Fruit fly (Drosophila melanogaster) whole organism, embryonic: ENCODE results near the gene CG7945.
A peak's percentile ranks its signal among the peaks of the same experiment; 100 is the strongest.

ENCODE experiments used
- Adf1 ChIP-seq: fragments of 200-800 bp; sonication (Bioruptor generic); IDR thresholded peaks from 2 replicates; pipeline ENCODE4 v1.3.6; 2022; ENCODE audit warnings: missing biosample characterization, missing genetic modification characterization
- Bdp1 ChIP-seq: fragments of 200-800 bp; sonication (Bioruptor generic); optimal IDR thresholded peaks from 3 replicates; lab custom pipeline; 2016; ENCODE audit warnings: missing biosample characterization, missing genetic modification characterization
- CG1024 ChIP-seq: fragments of 200-800 bp; sonication (Bioruptor generic); IDR thresholded peaks from 2 replicates; pipeline ENCODE4 v1.3.6; 2022; ENCODE audit warnings: missing biosample characterization, missing genetic modification characterization
- CG10654 ChIP-seq: fragments of 200-800 bp; sonication (Bioruptor generic); optimal IDR thresholded peaks from 2 replicates; lab custom pipeline; 2016; ENCODE audit warnings: missing biosample characterization, missing genetic modification characterization
- CG12219 ChIP-seq: fragments of 200-800 bp; sonication (Bioruptor generic); optimal IDR thresholded peaks from 3 replicates; lab custom pipeline; 2018; ENCODE audit warnings: missing biosample characterization, mild to moderate bottlenecking, missing genetic modification characterization
- CG12744 ChIP-seq: fragments of 200-800 bp; sonication (Bioruptor generic); optimal IDR thresholded peaks from 2 replicates; lab custom pipeline; 2016; ENCODE audit warnings: missing biosample characterization, missing genetic modification characterization
- CG13123 ChIP-seq: fragments of 200-800 bp; sonication (Bioruptor generic); optimal IDR thresholded peaks from 2 replicates; lab custom pipeline; 2016; ENCODE audit warnings: missing biosample characterization, missing genetic modification characterization
- CG14860 ChIP-seq: fragments of 200-800 bp; sonication (Bioruptor generic); IDR thresholded peaks from 3 replicates; pipeline ENCODE4 v1.3.6; 2022; ENCODE audit warnings: missing biosample characterization, missing genetic modification characterization; ENCODE audit not compliant: partially characterized antibody
- CG18619 ChIP-seq: fragments of 200-800 bp; sonication (Bioruptor generic); optimal IDR thresholded peaks from 3 replicates; lab custom pipeline; 2017; ENCODE audit warnings: missing biosample characterization, mild to moderate bottlenecking, missing genetic modification characterization
- CG2889 ChIP-seq: fragments of 200-800 bp; sonication (Bioruptor generic); IDR thresholded peaks from 3 replicates; pipeline ENCODE4 v1.3.6; 2022; ENCODE audit warnings: missing biosample characterization, missing genetic modification characterization
- CG3065 ChIP-seq: fragments of 200-800 bp; sonication (Bioruptor generic); optimal IDR thresholded peaks from 2 replicates; lab custom pipeline; 2016; ENCODE audit warnings: missing biosample characterization, missing genetic modification characterization
- CG3163 ChIP-seq: fragments of 200-800 bp; sonication (Bioruptor generic); optimal IDR thresholded peaks from 3 replicates; lab custom pipeline; 2016; ENCODE audit warnings: missing biosample characterization, missing genetic modification characterization
- CG3281 ChIP-seq: fragments of 200-800 bp; sonication (Bioruptor generic); optimal IDR thresholded peaks from 3 replicates; lab custom pipeline; 2017; ENCODE audit warnings: missing biosample characterization, mild to moderate bottlenecking, missing genetic modification characterization
- CG3847 ChIP-seq: fragments of 200-800 bp; sonication (Bioruptor generic); IDR thresholded peaks from 2 replicates; pipeline ENCODE4 v1.3.6; 2022; ENCODE audit warnings: missing biosample characterization, missing genetic modification characterization
- CG4854 ChIP-seq: fragments of 200-800 bp; sonication (Bioruptor generic); optimal IDR thresholded peaks from 2 replicates; lab custom pipeline; 2016; ENCODE audit warnings: missing biosample characterization, missing genetic modification characterization, inconsistent platforms
- CG6254 ChIP-seq: fragments of 200-800 bp; sonication (Bioruptor generic); optimal IDR thresholded peaks from 3 replicates; lab custom pipeline; 2017; ENCODE audit warnings: mild to moderate bottlenecking, missing biosample characterization, missing genetic modification reagents, missing genetic modification characterization
- CG6689 ChIP-seq: fragments of 200-800 bp; sonication (Bioruptor generic); IDR thresholded peaks from 2 replicates; pipeline ENCODE4 v1.3.6; 2022; ENCODE audit warnings: missing biosample characterization, missing genetic modification characterization
- CG6854 ChIP-seq: fragments of 200-800 bp; sonication (Bioruptor generic); optimal IDR thresholded peaks from 3 replicates; lab custom pipeline; 2017; ENCODE audit warnings: missing biosample characterization, mild to moderate bottlenecking, missing genetic modification characterization
- CG7963 ChIP-seq: fragments of 200-800 bp; sonication (Bioruptor generic); IDR thresholded peaks from 3 replicates; pipeline ENCODE4 v1.3.6; 2022; ENCODE audit warnings: missing biosample characterization, missing genetic modification characterization; ENCODE audit not compliant: partially characterized antibody
- Deaf1 ChIP-seq: fragments of 200-800 bp; optimal IDR thresholded peaks from 3 replicates; lab custom pipeline; 2019; ENCODE audit warnings: missing biosample characterization, mild to moderate bottlenecking, missing genetic modification characterization, moderate library complexity
- Dip3 ChIP-seq: fragments of 200-800 bp; sonication (Bioruptor generic); optimal IDR thresholded peaks from 3 replicates; lab custom pipeline; 2016; ENCODE audit warnings: missing biosample characterization, missing genetic modification characterization
- Doc2 ChIP-seq: fragments of 200-800 bp; sonication (Bioruptor generic); IDR thresholded peaks from 2 replicates; pipeline ENCODE4 v1.3.6; 2022; ENCODE audit warnings: missing biosample characterization, missing genetic modification characterization
- Fer2 ChIP-seq: fragments of 200-800 bp; sonication (Bioruptor generic); optimal IDR thresholded peaks from 2 replicates; lab custom pipeline; 2018; ENCODE audit warnings: missing biosample characterization, mild to moderate bottlenecking, missing genetic modification characterization, moderate library complexity
- Hsf ChIP-seq: fragments of 200-800 bp; sonication (Bioruptor generic); optimal IDR thresholded peaks from 3 replicates; lab custom pipeline; 2016; ENCODE audit warnings: missing biosample characterization, missing genetic modification characterization
- Lhr ChIP-seq: fragments of 200-800 bp; sonication (Bioruptor generic); optimal IDR thresholded peaks from 3 replicates; lab custom pipeline; 2017; ENCODE audit warnings: mild to moderate bottlenecking, missing biosample characterization, missing genetic modification reagents, missing genetic modification characterization
- Max ChIP-seq: fragments of 200-800 bp; sonication (Bioruptor generic); optimal IDR thresholded peaks from 2 replicates; lab custom pipeline; 2016; ENCODE audit warnings: missing biosample characterization, mild to moderate bottlenecking, missing genetic modification characterization
- NK7.1 ChIP-seq: fragments of 200-800 bp; sonication (Bioruptor generic); optimal IDR thresholded peaks from 3 replicates; lab custom pipeline; 2016; ENCODE audit warnings: missing biosample characterization, missing genetic modification characterization
- Nf-YA ChIP-seq: fragments of 200-800 bp; sonication (Bioruptor generic); IDR thresholded peaks from 2 replicates; pipeline ENCODE4 v1.3.6; 2022; ENCODE audit warnings: missing biosample characterization, missing genetic modification characterization
- NfI ChIP-seq: fragments of 200-800 bp; sonication (Bioruptor generic); optimal IDR thresholded peaks from 3 replicates; lab custom pipeline; 2018; ENCODE audit warnings: missing biosample characterization, mild to moderate bottlenecking, missing genetic modification characterization, moderate library complexity
- Xrp1 ChIP-seq: fragments of 200-800 bp; sonication (Bioruptor generic); IDR thresholded peaks from 2 replicates; pipeline ENCODE4 v1.3.6; 2022; ENCODE audit warnings: missing biosample characterization, missing genetic modification characterization
- amos ChIP-seq: fragments of 200-800 bp; sonication (Bioruptor generic); IDR thresholded peaks from 2 replicates; pipeline ENCODE4 v1.3.6; 2022; ENCODE audit warnings: missing biosample characterization, missing genetic modification characterization; ENCODE audit not compliant: partially characterized antibody
- chinmo ChIP-seq: fragments of 200-800 bp; sonication (Bioruptor generic); IDR thresholded peaks from 4 replicates; pipeline ENCODE4 v1.3.6; 2022; ENCODE audit warnings: missing biosample characterization, missing genetic modification characterization; ENCODE audit not compliant: partially characterized antibody
- crp ChIP-seq, 2 experiments: fragments of 200-800 bp; sonication (Bioruptor generic); optimal IDR thresholded peaks; 2 replicates in 1 of 2; 3 replicates in 1 of 2; lab custom pipeline; 2017; ENCODE audit warnings: missing biosample characterization in 2 of 2, missing genetic modification characterization in 2 of 2, mild to moderate bottlenecking in 1 of 2, moderate library complexity in 1 of 2
- gfzf ChIP-seq: fragments of 200-800 bp; sonication (Bioruptor generic); optimal IDR thresholded peaks from 2 replicates; lab custom pipeline; 2016; ENCODE audit warnings: missing biosample characterization, mild to moderate bottlenecking, missing genetic modification characterization, moderate library complexity
- gsb-n ChIP-seq: fragments of 200-800 bp; sonication (Bioruptor generic); optimal IDR thresholded peaks from 3 replicates; lab custom pipeline; 2018; ENCODE audit warnings: missing biosample characterization, mild to moderate bottlenecking, missing genetic modification characterization
- gt ChIP-seq: fragments of 200-800 bp; sonication (Bioruptor generic); IDR thresholded peaks from 2 replicates; pipeline ENCODE4 v1.3.6; 2022; ENCODE audit warnings: missing biosample characterization, missing genetic modification characterization
- her ChIP-seq: fragments of 200-800 bp; sonication (Bioruptor generic); optimal IDR thresholded peaks from 2 replicates; lab custom pipeline; 2016; ENCODE audit warnings: missing biosample characterization, missing genetic modification characterization
- hkb ChIP-seq, 2 experiments: fragments of 200-800 bp in 1 of 2; fragments of >200 bp in 1 of 2; sonication (Bioruptor generic) in 1 of 2; IDR thresholded peaks in 1 of 2; optimal IDR thresholded peaks in 1 of 2; 2 replicates each; pipeline versions ENCODE4 v1.3.6 to Lab custom; 2017 to 2022; ENCODE audit warnings: missing biosample characterization in 1 of 2, missing genetic modification characterization in 1 of 2
- jumu ChIP-seq: fragments of 200-800 bp; sonication (Bioruptor generic); optimal IDR thresholded peaks from 3 replicates; lab custom pipeline; 2016; ENCODE audit warnings: missing biosample characterization, missing genetic modification characterization
- lov ChIP-seq, 2 experiments: fragments of 200-800 bp in 1 of 2; fragments of >200 bp in 1 of 2; sonication (Bioruptor generic) in 1 of 2; IDR thresholded peaks in 1 of 2; optimal IDR thresholded peaks in 1 of 2; 2 replicates in 1 of 2; 3 replicates in 1 of 2; pipeline versions ENCODE4 v1.3.6 to Lab custom; 2017 to 2022; ENCODE audit warnings: missing biosample characterization in 1 of 2, missing genetic modification characterization in 1 of 2
- nerfin-1 ChIP-seq: fragments of 200-800 bp; sonication (Bioruptor generic); optimal IDR thresholded peaks from 3 replicates; lab custom pipeline; 2019; ENCODE audit warnings: missing biosample characterization, mild to moderate bottlenecking, missing genetic modification characterization, moderate library complexity
- pho ChIP-seq: fragments of 200-800 bp; sonication (Bioruptor generic); optimal IDR thresholded peaks from 2 replicates; lab custom pipeline; 2016; ENCODE audit warnings: missing biosample characterization, missing genetic modification characterization
- pros ChIP-seq: fragments of 200-800 bp; sonication (Bioruptor generic); optimal IDR thresholded peaks from 3 replicates; lab custom pipeline; 2019; ENCODE audit warnings: missing biosample characterization, mild to moderate bottlenecking, missing genetic modification characterization, moderate library complexity
- sens-2 ChIP-seq: fragments of 200-800 bp; sonication (Bioruptor generic); IDR thresholded peaks from 2 replicates; pipeline ENCODE4 v1.3.6; 2022; ENCODE audit warnings: missing biosample characterization, missing genetic modification characterization
- stwl ChIP-seq: fragments of 200-800 bp; sonication (Bioruptor generic); optimal IDR thresholded peaks from 3 replicates; lab custom pipeline; 2018; ENCODE audit warnings: missing biosample characterization, mild to moderate bottlenecking, missing genetic modification characterization, moderate library complexity
- twi ChIP-seq: fragments of 200-800 bp; optimal IDR thresholded peaks from 2 replicates; lab custom pipeline; 2019; ENCODE audit warnings: missing biosample characterization, mild to moderate bottlenecking, missing genetic modification characterization, moderate library complexity
- unpg ChIP-seq: fragments of 200-800 bp; sonication (Bioruptor generic); optimal IDR thresholded peaks from 3 replicates; lab custom pipeline; 2018; ENCODE audit warnings: missing biosample characterization, mild to moderate bottlenecking, missing genetic modification characterization, moderate library complexity
- zen ChIP-seq: fragments of 200-800 bp; sonication (Bioruptor generic); optimal IDR thresholded peaks from 3 replicates; lab custom pipeline; 2018; ENCODE audit warnings: missing biosample characterization, mild to moderate bottlenecking, missing genetic modification characterization, moderate library complexity

CG7945 gene

DNA sequence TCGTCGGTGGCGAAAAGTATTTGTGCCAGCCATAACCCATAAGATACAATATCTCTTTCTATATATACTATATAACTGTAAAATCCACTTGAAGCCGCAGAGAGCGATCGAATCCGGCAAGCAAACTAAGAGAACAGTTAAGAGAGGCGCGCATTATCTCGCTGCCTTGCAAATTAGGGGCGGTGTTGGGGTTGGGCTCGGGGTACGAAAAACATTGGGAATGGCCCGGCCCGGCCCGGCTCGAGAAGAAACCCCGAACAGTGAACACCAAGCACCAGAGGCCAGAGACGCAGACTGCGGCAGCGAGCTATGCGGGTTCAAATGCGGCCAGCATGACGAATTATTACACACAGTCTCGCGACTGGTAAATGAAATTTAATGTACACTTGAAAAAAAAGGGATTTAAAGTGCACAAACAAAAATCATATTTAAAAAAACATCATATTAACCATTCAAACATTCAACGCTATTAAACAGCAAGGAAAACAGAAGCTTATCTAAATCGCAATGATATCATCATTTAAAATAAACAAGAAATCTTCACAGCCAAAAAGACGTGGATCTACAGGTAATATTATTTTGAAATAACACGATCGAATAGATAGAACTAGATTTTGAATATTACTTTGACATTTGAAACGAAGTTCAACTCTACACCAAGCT lies 8.6 kb upstream of the CG7945 start (continued):
- TF ChIP-seq CG6254 (GFP tag; lab: Kevin White, UChicago) (peak; percentile 25), Xrp1 (GFP tag; lab: Robert Waterston, UW) (peak; percentile 66), CG14860 (GFP tag; lab: Robert Waterston, UW) (no peak), CG7963 (GFP tag; lab: Robert Waterston, UW) (no peak), Max (peak; percentile 27), CG10654 (GFP tag; lab: Kevin White, UChicago) (peak; percentile 15), zen (tag; lab: Kevin White, UChicago) (no peak), nerfin-1 (tag; lab: Kevin White, UChicago) (no peak), stwl (tag; lab: Kevin White, UChicago) (no peak), CG1024 (peak; percentile 29; the same call in 1 of the 2 replicates), gt (GFP tag; lab: Robert Waterston, UW) (no peak), amos (GFP tag; lab: Robert Waterston, UW) (no peak), unpg (GFP tag; lab: Kevin White, UChicago) (no peak), CG12219 (GFP tag; lab: Kevin White, UChicago) (no peak), CG3847 (GFP tag; lab: Robert Waterston, UW) (no peak), Hsf (GFP tag; lab: Kevin White, UChicago) (peak; percentile 2), sens-2 (GFP tag; lab: Robert Waterston, UW) (peak; percentile 52; the same call in 1 of the 2 replicates), CG3281 (GFP tag; lab: Kevin White, UChicago) (peak; percentile 11), CG3065 (GFP tag; lab: Kevin White, UChicago) (no peak), lov (optimal IDR thresholded peaks at IDR 0.05; lab: Kevin White, UChicago) (no peak), lov (GFP tag; IDR thresholded peaks at IDR 0.05; lab: Robert Waterston, UW) (0 out of 3 replicates have a peak, but pooled peaks have one; percentile 27), pho (GFP tag; lab: Kevin White, UChicago) (no peak), her (GFP tag; lab: Kevin White, UChicago) (no peak), Fer2 (tag; lab: Kevin White, UChicago) (no peak), Adf1 (GFP tag; lab: Robert Waterston, UW) (peak; percentile 76), CG3163 (GFP tag; lab: Kevin White, UChicago) (peak; percentile 89), NK7.1 (GFP tag; lab: Kevin White, UChicago) (no peak), Dip3 (GFP tag; lab: Kevin White, UChicago) (no peak), chinmo (GFP tag; lab: Robert Waterston, UW) (peak; percentile 86; the same call in 2 of the 4 replicates), jumu (GFP tag; lab: Kevin White, UChicago) (no peak), NfI (no peak), CG6854 (GFP tag; lab: Kevin White, UChicago) (no peak), hkb (optimal IDR thresholded peaks at IDR 0.05; lab: Kevin White, UChicago) (no peak), hkb (GFP tag; IDR thresholded peaks at IDR 0.05; lab: Robert Waterston, UW) (peak; percentile 15; the same call in 1 of the 2 replicates), Nf-YA (GFP tag; lab: Robert Waterston, UW) (peak; percentile 53; the same call in 1 of the 2 replicates), Lhr (GFP tag; lab: Kevin White, UChicago) (no peak), CG13123 (no peak), crp (GFP tag; optimal IDR thresholded peaks at IDR 0.05; lab: Kevin White, UChicago) (no peak), gfzf (GFP tag; lab: Kevin White, UChicago) (no peak), pros (GFP tag; lab: Kevin White, UChicago) (peak; percentile 61), Doc2 (no peak), CG12744 (no peak), CG18619 (GFP tag; lab: Kevin White, UChicago) (no peak), Deaf1 (peak; percentile 69), twi (no peak), gsb-n (tag; lab: Kevin White, UChicago) (peak; percentile 73), CG4854 (GFP tag; lab: Kevin White, UChicago) (no peak), Bdp1 (GFP tag; lab: Kevin White, UChicago) (no peak), CG6689 (peak; percentile 34; the same call in 1 of the 2 replicates), CG2889 (GFP tag; lab: Robert Waterston, UW) (no peak)
